Worm (Caenorhabditis elegans): ENCODE data around the gene C46C2.5.
A peak's percentile ranks its signal among the peaks of the same experiment; 100 is the strongest.

The C46C2.5 gene

ce11 chrIV:9198136-9198535 is 5.7 kb upstream of the C46C2.5 start (continued):
- TF ChIP-seq F37D6.2 (tag; optimal IDR thresholded peaks at IDR 0.05): no peak
- no peak for TF ChIP-seq nhr-41 (GFP tag; IDR thresholded peaks at IDR 0.05)
- 0 out of 2 replicates have a peak, but pooled peaks have one; percentile 49 for TF ChIP-seq tra-1 (GFP tag; IDR thresholded peaks at IDR 0.05)
- no peak for TF ChIP-seq ztf-11 (tag; optimal IDR thresholded peaks at IDR 0.05)
- no peak for TF ChIP-seq nhr-76 (tag; optimal IDR thresholded peaks at IDR 0.05)
- TF ChIP-seq nhr-11 (tag; optimal IDR thresholded peaks at IDR 0.05): no peak
- TF ChIP-seq dpl-1 (GFP tag; optimal IDR thresholded peaks at IDR 0.05): no peak
- peak; percentile 57 for TF ChIP-seq nhr-10 (tag; optimal IDR thresholded peaks at IDR 0.05)
- no peak for TF ChIP-seq snpc-4 (tag; optimal IDR thresholded peaks at IDR 0.05)
- TF ChIP-seq lin-13 (GFP tag; optimal IDR thresholded peaks at IDR 0.05): peak; percentile 6
- no peak for TF ChIP-seq D1046.2 (GFP tag; IDR thresholded peaks at IDR 0.05)
- TF ChIP-seq arid-1 (GFP tag; conservative IDR thresholded peaks at IDR 0.05): 0 out of 2 replicates have a peak, but pooled peaks have one; percentile 3
- TF ChIP-seq daf-19 (GFP tag; conservative IDR thresholded peaks at IDR 0.05): no peak
- TF ChIP-seq T26A8.4 (GFP tag; IDR thresholded peaks at IDR 0.05): no peak
- TF ChIP-seq ceh-28 (tag; optimal IDR thresholded peaks at IDR 0.05): no peak
- no peak for TF ChIP-seq cey-2 (tag; optimal IDR thresholded peaks at IDR 0.05; ENCODE audit: borderline replicate concordance, insufficient read depth)
- 0 out of 2 replicates have a peak, but pooled peaks have one; percentile 46 for TF ChIP-seq php-3 (GFP tag; IDR thresholded peaks at IDR 0.05)
- TF ChIP-seq rbr-2 (tag; optimal IDR thresholded peaks at IDR 0.05): no peak
- TF ChIP-seq zfp-2 (tag; optimal IDR thresholded peaks at IDR 0.05): no peak
- no peak for TF ChIP-seq sdz-12 (GFP tag; optimal IDR thresholded peaks at IDR 0.05)
- TF ChIP-seq lim-7 (GFP tag; IDR thresholded peaks at IDR 0.05): no peak
- no peak for TF ChIP-seq mxl-2 (GFP tag; conservative IDR thresholded peaks at IDR 0.05)
- no peak for TF ChIP-seq ZK337.2 (GFP tag; IDR thresholded peaks at IDR 0.05)
- peak; percentile 10 for TF ChIP-seq nhr-6 (tag; optimal IDR thresholded peaks at IDR 0.05)
- TF ChIP-seq unc-62 (GFP tag; optimal IDR thresholded peaks at IDR 0.05 in 1 of 2): peak in 1 of 2 experiments; percentile 92
- no peak for TF ChIP-seq unc-62 (tag; optimal IDR thresholded peaks at IDR 0.05)
- TF ChIP-seq F26F4.8 (GFP tag; conservative IDR thresholded peaks at IDR 0.05): no peak
- no peak for TF ChIP-seq dmd-9 (GFP tag; IDR thresholded peaks at IDR 0.05)
- peak; percentile 31 for TF ChIP-seq pqm-1 (tag; optimal IDR thresholded peaks at IDR 0.05)
- TF ChIP-seq mdt-29 (GFP tag; IDR thresholded peaks at IDR 0.05): peak; percentile 75
- no peak for TF ChIP-seq F49E8.2 (tag; optimal IDR thresholded peaks at IDR 0.05; ENCODE audit: borderline replicate concordance)
- TF ChIP-seq nhr-48 (tag; optimal IDR thresholded peaks at IDR 0.05): peak; percentile 38
- no peak for TF ChIP-seq vab-7 (GFP tag; IDR thresholded peaks at IDR 0.05)
- no peak; the same call in 1 of the 2 replicates for TF ChIP-seq lin-38 (GFP tag; IDR thresholded peaks at IDR 0.05)
- TF ChIP-seq egl-43 (GFP tag; IDR thresholded peaks at IDR 0.05): no peak
- TF ChIP-seq snpc-1.2 (GFP tag; IDR thresholded peaks at IDR 0.05): no peak

ce11 chrIV:9196755-9197154 is 4.3 kb upstream of the C46C2.5 start:
- TF ChIP-seq set-16 (GFP tag; IDR thresholded peaks at IDR 0.05) (peak; percentile 79), lin-1 (GFP tag; IDR thresholded peaks at IDR 0.05) (peak; percentile 49; the same call in 1 of the 2 replicates), hlh-30 (tag; optimal IDR thresholded peaks at IDR 0.05; ENCODE audit: insufficient read depth) (peak; percentile 74), ces-1 (GFP tag; optimal IDR thresholded peaks at IDR 0.05) (peak; percentile 26), nhr-41 (GFP tag; IDR thresholded peaks at IDR 0.05) (no peak), php-3 (GFP tag; IDR thresholded peaks at IDR 0.05) (0 out of 2 replicates have a peak, but pooled peaks have one; percentile 30), nhr-28 (tag; optimal IDR thresholded peaks at IDR 0.05) (peak; percentile 18), zfp-3 (GFP tag; conservative IDR thresholded peaks at IDR 0.05) (0 out of 2 replicates have a peak, but pooled peaks have one; percentile 9), lin-13 (GFP tag; optimal IDR thresholded peaks at IDR 0.05) (peak; percentile 23), daf-8 (GFP tag; IDR thresholded peaks at IDR 0.05) (no peak), ctbp-1 (GFP tag; IDR thresholded peaks at IDR 0.05) (peak; percentile 52), daf-12 (tag; optimal IDR thresholded peaks at IDR 0.05) (no peak), vab-7 (GFP tag; IDR thresholded peaks at IDR 0.05) (peak; percentile 52; the same call in 1 of the 2 replicates), dmd-6 (GFP tag; IDR thresholded peaks at IDR 0.05) (peak; percentile 71), hmg-1.1 (GFP tag; IDR thresholded peaks at IDR 0.05) (peak; percentile 84), lim-7 (GFP tag; IDR thresholded peaks at IDR 0.05) (0 out of 2 replicates have a peak, but pooled peaks have one; percentile 5), nhr-102 (tag; optimal IDR thresholded peaks at IDR 0.05) (no peak), aha-1 (tag) (peak; percentile 97), zip-2 (tag; optimal IDR thresholded peaks at IDR 0.05) (no peak), ceh-44 (GFP tag; IDR thresholded peaks at IDR 0.05) (no peak), madf-9 (GFP tag; conservative IDR thresholded peaks at IDR 0.05) (no peak)

All from whole organism, L4 larva.